Fruit fly (Drosophila melanogaster): Measurements from ENCODE around the gene CG12990.

CG12990 gene

dm6 chrX:17712995-17713739, 41.5 kb upstream of the CG12990 start (continued):
- TF ChIP-seq ss (GFP tag; optimal IDR thresholded peaks at IDR 0.05) (peak in 1 of 2 experiments; percentile 7), cyc (GFP tag; optimal IDR thresholded peaks at IDR 0.05) (no peak), Smox (GFP tag; optimal IDR thresholded peaks at IDR 0.05) (no peak), CG8319 (GFP tag; optimal IDR thresholded peaks at IDR 0.05) (no peak), dsx (GFP tag; optimal IDR thresholded peaks at IDR 0.05; ENCODE audit: poor library complexity, severe bottlenecking) (no peak), CG4318 (GFP tag; optimal IDR thresholded peaks at IDR 0.05) (peak; percentile 55), Sox15 (GFP tag; optimal IDR thresholded peaks at IDR 0.05) (peak; percentile 26), CG34406 (GFP tag; optimal IDR thresholded peaks at IDR 0.05) (peak; percentile 25), Ets96B (tag; optimal IDR thresholded peaks at IDR 0.05) (no peak), OdsH (GFP tag; optimal IDR thresholded peaks at IDR 0.05) (peak; percentile 33), Hr4 (GFP tag; optimal IDR thresholded peaks at IDR 0.05) (no peak), CG16779 (tag; optimal IDR thresholded peaks at IDR 0.05) (no peak), vri (GFP tag; optimal IDR thresholded peaks at IDR 0.05) (no peak), CG7368 (GFP tag; optimal IDR thresholded peaks at IDR 0.05) (no peak), CG11902 (GFP tag; optimal IDR thresholded peaks at IDR 0.05) (no peak), dac (GFP tag; optimal IDR thresholded peaks at IDR 0.05) (no peak), spab (GFP tag; optimal IDR thresholded peaks at IDR 0.05) (no peak), net (GFP tag; optimal IDR thresholded peaks at IDR 0.05) (no peak), Met (GFP tag; optimal IDR thresholded peaks at IDR 0.05) (no peak), Blimp-1 (GFP tag; optimal IDR thresholded peaks at IDR 0.05) (no peak), esn (GFP tag; optimal IDR thresholded peaks at IDR 0.05) (peak; percentile 34), CG3919 (GFP tag; optimal IDR thresholded peaks at IDR 0.05) (peak; percentile 49), CG31627 (GFP tag; optimal IDR thresholded peaks at IDR 0.05) (no peak), svp (GFP tag) (no peak), CG3032 (tag; optimal IDR thresholded peaks at IDR 0.05) (peak; percentile 19)

dm6 chrX:17712466-17712865, 40.8 kb upstream of the CG12990 start:
- TF ChIP-seq OdsH (GFP tag; optimal IDR thresholded peaks at IDR 0.05), result peak; percentile 7
- no peak for TF ChIP-seq dac (GFP tag; optimal IDR thresholded peaks at IDR 0.05)
- no peak for TF ChIP-seq lz (GFP tag; optimal IDR thresholded peaks at IDR 0.05)
- TF ChIP-seq CG7368 (GFP tag; optimal IDR thresholded peaks at IDR 0.05), result no peak
- no peak for TF ChIP-seq ss (GFP tag; optimal IDR thresholded peaks at IDR 0.05)
- peak in 1 of 2 experiments; percentile 13 for TF ChIP-seq salr (GFP tag; optimal IDR thresholded peaks at IDR 0.05)
- no peak for TF ChIP-seq CG6276 (GFP tag; optimal IDR thresholded peaks at IDR 0.05)
- peak; percentile 45 for TF ChIP-seq CG32006 (GFP tag; optimal IDR thresholded peaks at IDR 0.05)
- TF ChIP-seq CG4318 (GFP tag; optimal IDR thresholded peaks at IDR 0.05), result no peak
- no peak for TF ChIP-seq fd59A (GFP tag; optimal IDR thresholded peaks at IDR 0.05)
- TF ChIP-seq Sox14 (GFP tag; optimal IDR thresholded peaks at IDR 0.05), result no peak
- no peak for TF ChIP-seq CG6854 (GFP tag; optimal IDR thresholded peaks at IDR 0.05)
- no peak for TF ChIP-seq fd85E (GFP tag; optimal IDR thresholded peaks at IDR 0.05)
- no peak for TF ChIP-seq CG9139 (GFP tag; optimal IDR thresholded peaks at IDR 0.05)
- no peak for TF ChIP-seq Sox102F (GFP tag; optimal IDR thresholded peaks at IDR 0.05)
- no peak for TF ChIP-seq Sox15 (GFP tag; optimal IDR thresholded peaks at IDR 0.05)
- TF ChIP-seq CG15336 (GFP tag; IDR thresholded peaks at IDR 0.05), result no peak
- peak; percentile 27 for TF ChIP-seq esn (GFP tag; optimal IDR thresholded peaks at IDR 0.05)
- TF ChIP-seq Ets96B (tag; optimal IDR thresholded peaks at IDR 0.05), result no peak
- TF ChIP-seq eg (GFP tag; IDR thresholded peaks at IDR 0.05), result no peak
- TF ChIP-seq CG34406 (GFP tag; optimal IDR thresholded peaks at IDR 0.05), result no peak
- no peak for TF ChIP-seq Met (GFP tag; optimal IDR thresholded peaks at IDR 0.05)
- peak; percentile 12 for TF ChIP-seq CG10631 (GFP tag; optimal IDR thresholded peaks at IDR 0.05)
- TF ChIP-seq CG10669 (GFP tag; optimal IDR thresholded peaks at IDR 0.05), result no peak
- TF ChIP-seq CG11902 (GFP tag; optimal IDR thresholded peaks at IDR 0.05), result no peak
- no peak for TF ChIP-seq Hr38 (GFP tag; optimal IDR thresholded peaks at IDR 0.05)
- no peak for TF ChIP-seq CG8319 (GFP tag; optimal IDR thresholded peaks at IDR 0.05)
- no peak for TF ChIP-seq CG6808 (GFP tag; optimal IDR thresholded peaks at IDR 0.05)
- no peak for TF ChIP-seq net (GFP tag; optimal IDR thresholded peaks at IDR 0.05)
- no peak for TF ChIP-seq Eip78C (GFP tag)
- no peak for TF ChIP-seq Smox (GFP tag; optimal IDR thresholded peaks at IDR 0.05)
- no peak for TF ChIP-seq fkh (GFP tag; optimal IDR thresholded peaks at IDR 0.05)
- TF ChIP-seq topi (GFP tag; optimal IDR thresholded peaks at IDR 0.05), result no peak
- TF ChIP-seq pdm3 (GFP tag; optimal IDR thresholded peaks at IDR 0.05), result peak; percentile 26
- TF ChIP-seq cyc (GFP tag; optimal IDR thresholded peaks at IDR 0.05), result no peak
- no peak for TF ChIP-seq CG11762 (GFP tag; optimal IDR thresholded peaks at IDR 0.05; ENCODE audit: insufficient read depth)

All from whole organism, prepupa.